Fruit fly (Drosophila melanogaster) whole organism, prepupa: ENCODE data around the gene CG12992.

Source experiments
- CG6854 ChIP-seq: fragments of 200-800 bp; sonication (Bioruptor generic); optimal IDR thresholded peaks from 2 replicates; lab custom pipeline; 2017; ENCODE audit warnings: missing biosample characterization, mild to moderate bottlenecking, missing genetic modification characterization
- CG8319 ChIP-seq: fragments of 200-800 bp; sonication (Bioruptor generic); optimal IDR thresholded peaks from 3 replicates; lab custom pipeline; 2016; ENCODE audit warnings: missing biosample characterization, missing genetic modification characterization
- Lpt ChIP-seq: fragments of 200-800 bp; sonication (Bioruptor generic); optimal IDR thresholded peaks from 3 replicates; lab custom pipeline; 2016; ENCODE audit warnings: missing biosample characterization, missing genetic modification characterization

DNA sequence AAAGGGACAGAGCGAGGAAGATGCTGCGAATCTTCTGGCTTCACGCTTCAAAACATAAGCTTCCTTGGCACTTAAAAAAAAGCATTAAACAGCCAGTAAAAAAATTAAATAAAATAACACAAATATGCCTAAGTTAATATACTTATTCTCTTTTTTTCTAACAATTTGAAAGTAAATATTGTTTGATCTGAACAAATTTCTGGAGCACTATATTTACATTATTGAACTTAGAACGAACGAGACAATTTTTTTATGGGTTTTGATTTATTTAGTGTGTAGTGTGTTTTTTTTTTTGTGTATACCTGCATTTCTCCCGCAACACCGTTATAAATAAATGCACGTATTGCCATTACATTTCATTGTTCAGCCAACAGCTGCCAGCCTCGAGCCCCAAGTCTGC is 43.1 kb upstream of the CG12992 start:
- no peak for TF ChIP-seq CG8319 (GFP tag; lab: Kevin White, UChicago)
- TF ChIP-seq Lpt (GFP tag; lab: Kevin White, UChicago), result no peak
- no peak for TF ChIP-seq CG6854 (GFP tag; lab: Kevin White, UChicago)
